Worm (Caenorhabditis elegans): Measurements from ENCODE around the gene Y110A2AL.6.

The Y110A2AL.6 gene

DNA sequence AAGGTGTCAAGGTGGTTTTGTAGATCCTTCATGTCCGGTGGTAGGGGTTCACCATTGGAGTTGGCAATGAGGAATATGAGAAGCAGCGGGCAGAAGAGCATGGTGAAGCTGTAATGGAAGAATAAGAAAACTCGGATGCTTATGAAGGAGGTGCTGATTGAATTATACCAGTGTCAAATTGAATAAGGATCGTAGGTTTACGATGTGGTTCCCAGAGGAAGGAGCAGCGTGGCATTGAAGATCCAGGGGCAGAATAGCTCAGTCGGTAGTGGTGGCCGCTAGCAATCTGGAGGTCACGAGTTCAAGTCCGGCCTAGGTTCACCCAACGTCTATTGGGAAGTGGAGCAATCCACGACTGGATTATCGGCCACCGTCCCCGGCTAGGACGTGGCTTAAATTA is at the start of gene Y110A2AL.6:
TSS of gene Y110A2AL.6 (minus strand) at position 101 of the 400 bp plus-strand sequence.
- TF ChIP-seq dao-5 (tag; optimal IDR thresholded peaks at IDR 0.05) (no peak), him-1 (tag; optimal IDR thresholded peaks at IDR 0.05) (no peak), W03F9.2 (tag; optimal IDR thresholded peaks at IDR 0.05) (no peak)

DNA sequence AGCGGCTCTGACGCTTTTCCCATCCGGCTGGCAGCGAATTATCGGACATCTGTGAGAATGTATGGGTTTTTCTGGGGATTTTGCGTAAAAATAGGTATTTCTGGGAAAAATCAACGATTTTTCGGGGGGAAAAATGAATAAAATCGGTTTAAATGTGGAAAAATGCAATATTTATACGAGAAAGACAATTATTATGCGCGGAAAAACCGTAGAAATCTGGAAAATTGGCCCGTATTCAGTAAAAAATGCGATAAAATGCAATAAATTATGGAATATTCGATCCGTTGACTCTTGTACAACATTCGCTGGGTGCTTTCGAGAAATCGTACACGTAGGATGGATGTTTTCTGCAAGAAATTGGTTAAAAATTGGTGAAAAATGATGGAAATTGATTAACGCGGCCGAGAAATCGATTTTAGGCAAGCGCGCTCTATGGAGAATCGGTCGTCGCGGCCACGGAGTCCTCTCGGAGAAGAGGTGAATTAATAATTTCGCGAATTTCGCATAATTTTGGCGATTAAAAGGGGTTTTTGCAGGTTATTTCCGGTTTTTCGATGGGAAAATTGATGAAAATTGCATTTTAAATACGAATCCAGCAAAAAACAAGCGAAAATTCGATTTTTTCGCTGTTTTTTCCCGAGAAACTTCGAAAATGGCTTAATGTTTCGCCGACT is 47.7 kb upstream of the Y110A2AL.6 start, which contains the start of gene pinn-1:
TSS of gene pinn-1 (minus strand) at position 51 of the 674 bp plus-strand sequence.
- TF ChIP-seq W03F9.2 (tag; optimal IDR thresholded peaks at IDR 0.05): peak; percentile 71
- TF ChIP-seq dao-5 (tag; optimal IDR thresholded peaks at IDR 0.05): no peak
- TF ChIP-seq him-1 (tag; optimal IDR thresholded peaks at IDR 0.05): peak; percentile 55

DNA sequence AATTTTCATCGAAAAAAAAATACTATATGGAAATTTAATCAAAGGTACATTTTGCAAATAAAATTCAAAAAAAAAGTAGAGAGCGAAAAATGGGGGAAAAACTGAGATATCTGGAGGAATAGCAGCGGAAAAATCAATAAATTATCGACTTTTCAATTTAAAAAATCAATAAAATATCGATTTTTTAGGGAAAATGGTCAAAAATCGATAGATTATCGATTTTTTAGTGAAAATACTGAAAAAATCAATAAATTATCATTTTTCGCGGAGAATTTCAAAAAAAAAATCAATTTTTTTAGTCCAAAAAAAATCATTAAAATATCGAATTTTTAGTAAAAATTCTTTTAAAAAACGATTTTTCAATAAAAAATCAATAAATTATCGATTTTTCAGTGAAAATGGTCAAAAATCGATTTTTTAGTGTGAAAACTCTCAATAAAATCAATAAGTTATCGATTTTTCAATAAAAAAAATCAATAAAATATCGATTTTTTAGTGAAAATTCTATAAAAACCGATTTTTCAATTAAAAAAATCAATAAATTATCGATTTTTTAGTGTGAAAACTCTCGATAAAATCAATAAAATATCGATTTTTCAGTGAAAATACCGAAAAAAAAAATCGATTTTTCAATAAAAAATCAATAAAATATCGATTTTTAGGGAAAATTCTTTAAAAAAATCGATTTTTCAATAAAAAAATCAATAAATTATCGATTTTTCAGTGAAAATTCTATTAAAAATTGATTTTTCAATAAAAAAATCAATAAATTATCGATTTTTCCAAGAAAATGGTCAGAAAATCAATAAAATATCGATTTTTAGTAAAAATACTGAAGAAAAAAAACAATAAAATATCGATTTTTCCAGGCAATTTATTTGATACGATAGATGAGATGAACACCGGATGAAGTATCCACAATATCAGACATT is 44.4 kb upstream of the Y110A2AL.6 start:
- no peak for TF ChIP-seq dao-5 (tag; optimal IDR thresholded peaks at IDR 0.05)
- no peak for TF ChIP-seq W03F9.2 (tag; optimal IDR thresholded peaks at IDR 0.05)
- TF ChIP-seq him-1 (tag; optimal IDR thresholded peaks at IDR 0.05): no peak

DNA sequence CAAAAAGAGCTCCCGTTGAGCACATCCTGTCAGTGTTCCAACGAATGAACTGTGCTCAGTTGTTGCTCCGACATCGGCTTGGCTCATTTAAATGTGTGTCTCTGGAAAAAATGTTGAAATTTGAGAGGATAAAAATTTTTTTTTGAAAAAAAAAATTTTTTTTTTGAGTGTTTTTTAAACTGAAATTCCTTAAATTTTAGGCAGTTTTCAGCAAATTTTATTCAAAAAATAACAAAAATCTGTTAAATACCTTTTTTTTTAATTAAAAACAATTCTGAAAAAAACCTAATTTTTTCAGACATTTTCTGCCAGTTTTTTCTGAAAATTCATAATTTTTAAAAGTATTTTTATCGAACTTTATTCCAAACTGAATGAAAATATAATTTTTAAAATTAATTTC is 43.4 kb upstream of the Y110A2AL.6 start, which contains the start of gene pigw-1:
TSS of gene pigw-1 (minus strand) at position 101 of the 400 bp plus-strand sequence.
- TF ChIP-seq W03F9.2 (tag; optimal IDR thresholded peaks at IDR 0.05) (no peak), him-1 (tag; optimal IDR thresholded peaks at IDR 0.05) (no peak), dao-5 (tag; optimal IDR thresholded peaks at IDR 0.05) (no peak)

DNA sequence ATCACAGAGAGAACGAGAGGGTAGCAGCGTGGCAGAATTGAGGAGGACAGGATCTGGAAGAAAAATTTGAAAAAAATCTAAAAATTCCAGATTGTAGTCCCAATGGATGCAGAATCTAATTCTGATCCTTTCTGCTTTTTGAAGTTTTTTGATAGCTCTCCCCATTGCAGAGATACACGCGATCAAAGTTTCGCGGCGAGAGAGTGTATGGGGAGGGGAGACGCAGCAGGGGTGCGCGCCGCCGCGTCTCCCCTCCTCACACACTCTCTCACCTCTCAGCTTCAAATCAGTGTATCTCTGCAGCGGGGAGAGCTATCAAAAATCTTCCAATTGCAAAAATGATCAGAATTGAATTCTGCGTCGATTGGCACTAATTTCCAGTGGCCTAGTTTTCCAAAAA is 39.7 kb upstream of the Y110A2AL.6 start:
- TF ChIP-seq him-1 (tag; optimal IDR thresholded peaks at IDR 0.05): no peak
- TF ChIP-seq dao-5 (tag; optimal IDR thresholded peaks at IDR 0.05): no peak
- no peak for TF ChIP-seq W03F9.2 (tag; optimal IDR thresholded peaks at IDR 0.05)

DNA sequence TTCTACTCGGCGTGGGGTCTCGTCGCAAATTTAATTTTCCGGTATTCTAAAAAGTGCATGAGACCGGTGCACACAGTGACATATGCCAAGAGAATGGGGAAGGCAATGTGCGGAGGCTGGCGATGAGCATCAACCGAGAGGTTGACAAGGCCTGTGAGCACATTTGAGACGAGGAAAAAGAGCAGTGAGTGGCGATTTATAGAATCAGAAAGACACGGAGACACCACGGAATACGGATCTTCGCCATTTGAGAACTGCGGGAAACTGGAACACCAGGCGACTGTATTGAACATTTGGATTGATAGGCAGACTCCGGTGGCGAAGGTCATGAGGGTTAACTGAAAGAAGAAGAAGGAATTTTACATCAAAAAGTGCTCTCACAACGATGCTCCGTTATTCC is 37.5 kb upstream of the Y110A2AL.6 start:
- TF ChIP-seq W03F9.2 (tag; optimal IDR thresholded peaks at IDR 0.05) (no peak), him-1 (tag; optimal IDR thresholded peaks at IDR 0.05) (no peak), dao-5 (tag; optimal IDR thresholded peaks at IDR 0.05) (no peak)

DNA sequence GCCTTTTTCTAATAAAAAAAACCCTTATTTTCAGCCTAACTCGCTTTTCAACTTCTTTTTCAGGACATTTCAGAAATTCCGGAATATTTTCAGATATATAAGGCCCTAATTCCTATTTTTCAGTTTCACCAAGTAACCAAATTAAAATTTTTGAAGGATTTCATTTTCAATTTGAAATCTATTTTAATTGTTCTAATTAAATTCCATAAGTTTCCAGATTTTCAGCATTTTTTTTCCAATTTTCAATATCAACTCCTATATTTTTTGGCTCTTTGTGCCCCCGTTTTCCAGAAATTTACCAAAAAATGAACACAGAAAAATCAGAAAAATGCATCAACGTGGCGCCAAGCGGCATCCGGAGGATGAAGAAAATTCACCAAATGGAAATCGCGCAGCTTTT is 33.4 kb upstream of the Y110A2AL.6 start, which contains the start of gene Y110A2AL.1:
TSS of gene Y110A2AL.1 (plus strand) at position 301 of the 400 bp plus-strand sequence.
- TF ChIP-seq him-1 (tag; optimal IDR thresholded peaks at IDR 0.05) (no peak), dao-5 (tag; optimal IDR thresholded peaks at IDR 0.05) (no peak), W03F9.2 (tag; optimal IDR thresholded peaks at IDR 0.05) (no peak)

DNA sequence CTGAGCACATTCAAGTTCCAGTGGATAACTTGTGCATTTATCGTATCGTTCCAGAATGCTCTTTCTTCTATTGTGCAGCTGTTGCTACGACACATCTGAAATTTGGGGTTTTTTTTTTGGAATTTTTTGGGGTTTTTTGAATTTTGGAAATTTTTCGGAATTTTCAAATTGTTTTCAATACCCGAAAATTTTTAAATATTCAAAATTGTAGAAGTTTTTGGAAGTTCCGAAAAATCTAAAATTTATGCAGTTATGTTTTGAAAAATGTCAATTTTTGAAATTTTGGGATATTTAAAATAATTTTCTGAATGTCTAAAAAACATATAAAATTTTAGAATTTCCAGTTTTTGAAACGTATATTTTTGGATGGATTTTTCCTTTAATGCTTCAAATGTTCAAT is 30.4 kb upstream of the Y110A2AL.6 start, which contains the start of gene Y110A2AL.10:
TSS of gene Y110A2AL.10 (minus strand) at position 101 of the 400 bp plus-strand sequence.
- TF ChIP-seq W03F9.2 (tag; optimal IDR thresholded peaks at IDR 0.05) (no peak), dao-5 (tag; optimal IDR thresholded peaks at IDR 0.05) (no peak), him-1 (tag; optimal IDR thresholded peaks at IDR 0.05) (no peak)

DNA sequence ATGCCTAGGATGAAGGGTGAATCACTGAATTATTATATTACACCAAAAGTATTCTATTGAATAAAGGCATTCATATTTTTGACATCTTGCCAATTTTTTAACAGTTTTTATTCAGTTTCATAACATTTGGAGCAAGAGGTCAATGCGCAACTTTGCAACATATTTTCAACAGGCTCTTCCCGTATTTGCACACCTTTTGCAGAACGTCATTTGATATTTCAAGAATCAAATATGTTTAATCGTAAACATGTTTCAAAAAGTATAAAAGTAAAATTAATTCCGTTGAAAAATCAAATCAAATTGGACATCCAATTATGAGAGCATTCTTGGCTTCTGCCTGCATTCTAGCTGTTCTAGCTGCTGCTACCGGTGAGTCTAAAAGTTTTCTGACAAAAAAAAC is 26.3 kb upstream of the Y110A2AL.6 start, which contains the start of gene Y110A2AL.2:
TSS of gene Y110A2AL.2 (plus strand) at position 301 of the 400 bp plus-strand sequence.
- TF ChIP-seq dao-5 (tag; optimal IDR thresholded peaks at IDR 0.05): no peak
- TF ChIP-seq W03F9.2 (tag; optimal IDR thresholded peaks at IDR 0.05): no peak
- no peak for TF ChIP-seq him-1 (tag; optimal IDR thresholded peaks at IDR 0.05)

DNA sequence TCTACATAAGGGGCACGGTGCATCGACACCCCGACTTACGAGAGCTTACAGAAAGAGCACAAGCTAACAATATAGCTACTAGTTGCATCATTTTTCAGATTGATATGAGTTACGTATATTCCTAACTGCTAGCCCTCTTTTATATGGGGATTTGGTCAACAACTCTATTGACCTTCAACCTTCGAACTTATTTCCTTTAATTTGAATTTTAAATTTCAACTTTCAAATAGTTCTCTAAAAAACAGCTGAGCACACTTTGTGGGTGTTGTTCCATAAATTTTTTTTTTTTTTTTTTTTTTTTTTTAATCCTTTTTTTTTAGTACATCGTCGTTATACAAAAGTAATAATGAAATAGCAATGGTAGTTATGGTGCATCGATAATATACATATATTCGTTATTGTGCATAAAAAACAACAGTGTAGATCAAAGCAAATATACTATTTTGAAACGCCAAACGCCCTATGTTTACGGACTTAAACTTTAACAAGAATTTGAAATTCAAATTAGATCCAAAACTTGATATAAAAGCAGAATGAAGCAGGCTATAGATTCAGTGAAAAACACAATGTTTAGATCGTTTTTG is 25.2 kb upstream of the Y110A2AL.6 start, which contains the start of the genes Y110A2AL.9 and Y110A2AL.3:
TSS of gene Y110A2AL.9 (minus strand) at position 101 of the 584 bp plus-strand sequence.
TSS of gene Y110A2AL.3 (plus strand) at position 534 of the 584 bp plus-strand sequence.
- TF ChIP-seq him-1 (tag; optimal IDR thresholded peaks at IDR 0.05) (no peak), dao-5 (tag; optimal IDR thresholded peaks at IDR 0.05) (no peak), W03F9.2 (tag; optimal IDR thresholded peaks at IDR 0.05) (no peak)

DNA sequence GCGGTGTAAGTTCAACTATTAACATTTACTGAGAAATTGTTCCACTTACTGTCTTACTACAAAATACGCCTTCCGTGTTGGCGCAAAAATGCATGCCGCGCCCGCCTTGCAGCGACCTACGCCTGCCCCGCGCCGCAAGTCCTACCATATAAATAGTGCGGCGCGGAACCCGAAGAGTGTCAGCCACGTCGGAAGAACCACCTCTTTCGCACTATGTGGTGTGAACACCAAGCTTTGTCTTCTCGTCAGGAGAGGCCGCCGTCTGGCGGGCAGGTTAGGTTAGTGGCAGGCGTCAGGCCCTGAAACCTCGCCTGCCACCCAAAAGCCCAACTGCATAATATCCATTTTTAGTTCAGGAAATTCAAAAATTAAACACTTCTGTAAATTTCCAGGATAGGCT is 23.9 kb upstream of the Y110A2AL.6 start:
- TF ChIP-seq him-1 (tag; optimal IDR thresholded peaks at IDR 0.05) (no peak), dao-5 (tag; optimal IDR thresholded peaks at IDR 0.05) (no peak), W03F9.2 (tag; optimal IDR thresholded peaks at IDR 0.05) (no peak)

DNA sequence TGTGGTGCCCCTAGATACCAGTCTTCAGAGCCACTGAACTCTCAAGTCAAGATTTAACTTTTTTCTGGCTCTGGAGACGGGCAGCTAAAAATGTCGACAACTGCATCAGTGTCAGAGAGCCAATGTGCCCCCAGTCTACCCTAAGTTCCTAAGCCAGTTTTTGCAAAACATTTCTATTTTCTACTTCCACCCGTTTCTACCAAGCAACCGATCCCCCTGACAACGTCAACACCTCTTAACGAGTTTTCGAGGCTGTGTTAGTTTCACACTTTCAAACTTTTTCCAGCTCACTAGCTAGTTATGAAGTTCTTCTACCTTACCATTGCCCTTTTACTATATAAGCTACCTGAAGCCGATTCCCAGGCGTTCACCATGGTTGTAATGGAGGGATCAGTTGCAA is 22.8 kb upstream of the Y110A2AL.6 start, which contains the start of gene Y110A2AL.5:
TSS of gene Y110A2AL.5 (plus strand) at position 301 of the 400 bp plus-strand sequence.
- TF ChIP-seq him-1 (tag; optimal IDR thresholded peaks at IDR 0.05) (no peak), dao-5 (tag; optimal IDR thresholded peaks at IDR 0.05) (no peak)

DNA sequence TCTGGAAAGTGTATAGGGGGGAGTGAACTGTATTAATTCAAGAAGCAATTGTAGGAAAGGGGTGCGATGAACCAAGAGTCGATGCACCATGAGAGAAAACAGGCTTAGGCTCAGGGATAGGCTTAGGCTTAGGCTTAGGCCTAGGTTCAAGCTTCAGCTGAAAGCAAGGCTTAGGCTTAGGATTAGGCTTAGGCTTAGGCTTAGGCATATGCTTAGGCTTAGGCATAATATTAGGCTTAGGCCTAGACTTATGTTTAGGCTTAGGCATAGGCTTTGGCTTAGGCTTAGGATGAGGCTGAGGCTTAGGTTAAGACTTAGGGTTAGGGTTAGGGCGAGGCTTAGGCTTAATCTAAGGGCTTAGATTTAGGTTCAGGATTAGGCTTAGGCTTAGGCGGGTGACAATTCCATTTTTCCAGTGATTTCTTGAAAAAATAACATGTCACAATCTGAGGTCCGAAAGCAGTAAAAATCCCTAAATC is 21.2 kb upstream of the Y110A2AL.6 start:
- no peak for TF ChIP-seq W03F9.2 (tag; optimal IDR thresholded peaks at IDR 0.05)
